Fruit fly (Drosophila melanogaster): ENCODE measurements around the gene Asciz.

The Asciz gene

DNA sequence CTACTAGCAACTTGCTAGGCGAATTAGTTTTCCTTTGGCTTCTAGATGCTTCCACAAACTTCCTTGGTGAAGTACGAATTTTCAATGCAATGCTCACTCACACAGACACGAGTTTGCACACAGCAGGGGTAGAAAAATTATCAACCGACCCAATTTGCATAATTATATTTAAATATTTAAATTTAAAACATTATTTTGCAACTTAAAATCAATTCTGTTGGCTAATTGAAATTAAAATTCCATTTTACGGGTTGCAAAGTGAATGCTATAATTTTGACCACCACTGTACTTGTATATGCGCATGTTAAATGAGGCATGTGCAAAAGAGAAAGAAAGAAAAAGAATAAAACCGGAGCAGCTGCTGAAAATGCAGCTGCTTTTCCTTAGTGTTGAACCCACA, 28.0 kb upstream of the Asciz start (continued):
- TF ChIP-seq bigmax (GFP tag; optimal IDR thresholded peaks at IDR 0.05) (peak; percentile 53), Oaz (GFP tag; IDR thresholded peaks at IDR 0.05) (peak; percentile 86), Antp (GFP tag; optimal IDR thresholded peaks at IDR 0.05) (peak; percentile 39), CG17385 (GFP tag; optimal IDR thresholded peaks at IDR 0.05) (peak; percentile 92), CG3163 (GFP tag; optimal IDR thresholded peaks at IDR 0.05) (no peak), h (optimal IDR thresholded peaks at IDR 0.05) (no peak), Sry-δ (GFP tag; optimal IDR thresholded peaks at IDR 0.05) (peak; percentile 5), CG17912 (GFP tag; optimal IDR thresholded peaks at IDR 0.05) (no peak), CG9797 (GFP tag; optimal IDR thresholded peaks at IDR 0.05) (peak; percentile 30), Hr51 (GFP tag; optimal IDR thresholded peaks at IDR 0.05) (peak; percentile 72 to 95), CG18476 (GFP tag; optimal IDR thresholded peaks at IDR 0.05) (peak; percentile 86), Ravus (GFP tag; IDR thresholded peaks at IDR 0.05) (peak; percentile 82), prd (optimal IDR thresholded peaks at IDR 0.05) (no peak), prd (GFP tag; IDR thresholded peaks at IDR 0.05) (peak; percentile 97), CG10959 (GFP tag; IDR thresholded peaks at IDR 0.05) (peak; percentile 93), pb (GFP tag; optimal IDR thresholded peaks at IDR 0.05) (no peak), CG11723 (GFP tag; optimal IDR thresholded peaks at IDR 0.05) (peak; percentile 83), CG31224 (GFP tag; IDR thresholded peaks at IDR 0.05) (peak; percentile 86), al (GFP tag; IDR thresholded peaks at IDR 0.05) (peak; percentile 80), Blimp-1 (GFP tag; optimal IDR thresholded peaks at IDR 0.05) (peak; percentile 90), pan (optimal IDR thresholded peaks at IDR 0.05) (no peak), pan (GFP tag; optimal IDR thresholded peaks at IDR 0.05 in 1 of 2, IDR thresholded peaks at IDR 0.05 in 1 of 2) (peak in 1 of 2 experiments; percentile 97), Nf-YC (tag; optimal IDR thresholded peaks at IDR 0.05) (peak; percentile 80), so (GFP tag; IDR thresholded peaks at IDR 0.05) (peak; percentile 93), CG2120 (GFP tag; optimal IDR thresholded peaks at IDR 0.05) (peak; percentile 84), CG6813 (GFP tag; optimal IDR thresholded peaks at IDR 0.05) (peak; percentile 94), Dek (tag; optimal IDR thresholded peaks at IDR 0.05) (peak; percentile 93), Ssrp (tag; optimal IDR thresholded peaks at IDR 0.05) (peak; percentile 91), CG32767 (GFP tag; IDR thresholded peaks at IDR 0.05) (peak; percentile 90), usp (GFP tag; optimal IDR thresholded peaks at IDR 0.05) (no peak), HmgZ (tag; optimal IDR thresholded peaks at IDR 0.05) (peak; percentile 92), CTCF (GFP tag; optimal IDR thresholded peaks at IDR 0.05) (peak; percentile 59), CG4730 (GFP tag; IDR thresholded peaks at IDR 0.05) (peak; percentile 90), CG30403 (GFP tag; optimal IDR thresholded peaks at IDR 0.05) (peak; percentile 85), HLH3B (GFP tag; IDR thresholded peaks at IDR 0.05) (peak; percentile 95), CG10462 (GFP tag; optimal IDR thresholded peaks at IDR 0.05) (peak; percentile 80), B-H1 (GFP tag; IDR thresholded peaks at IDR 0.05) (peak; percentile 93), CG4282 (GFP tag; optimal IDR thresholded peaks at IDR 0.05) (no peak), Drgx (GFP tag; IDR thresholded peaks at IDR 0.05) (peak; percentile 99), oc (tag; optimal IDR thresholded peaks at IDR 0.05) (peak; percentile 95), CG43689 (GFP tag; IDR thresholded peaks at IDR 0.05) (peak; percentile 77), CG7786 (GFP tag; optimal IDR thresholded peaks at IDR 0.05) (no peak), abd-A (tag; optimal IDR thresholded peaks at IDR 0.05) (peak; percentile 41), CG1647 (GFP tag; optimal IDR thresholded peaks at IDR 0.05) (peak; percentile 72), CG9215 (GFP tag; IDR thresholded peaks at IDR 0.05) (peak; percentile 78), CG11398 (GFP tag; optimal IDR thresholded peaks at IDR 0.05) (peak; percentile 13), ap (GFP tag; IDR thresholded peaks at IDR 0.05) (peak; percentile 90), CG8924 (tag; optimal IDR thresholded peaks at IDR 0.05) (peak; percentile 95), ttk (GFP tag; IDR thresholded peaks at IDR 0.05) (peak; percentile 91), klu (GFP tag; IDR thresholded peaks at IDR 0.05) (peak; percentile 83), bab2 (GFP tag; optimal IDR thresholded peaks at IDR 0.05) (peak; percentile 79), Oli (tag; optimal IDR thresholded peaks at IDR 0.05) (peak; percentile 93), CG8478 (optimal IDR thresholded peaks at IDR 0.05) (no peak), CG2889 (GFP tag; IDR thresholded peaks at IDR 0.05) (peak; percentile 81)
